Worm (Caenorhabditis elegans) whole organism, L4/young adult: ENCODE data around the gene C29F7.2.

Source experiments
- dao-5 ChIP-seq: sonication (generic microtip); optimal IDR thresholded peaks from 2 replicates; lab custom pipeline; 2016; ENCODE audit warnings: missing genotype, missing genetic modification characterization, moderate library complexity, missing compliant biosample characterization
- him-1 ChIP-seq: sonication (generic microtip); optimal IDR thresholded peaks from 2 replicates; lab custom pipeline; 2016; ENCODE audit warnings: missing genotype, missing genetic modification reagents, missing genetic modification characterization, missing compliant biosample characterization

DNA sequence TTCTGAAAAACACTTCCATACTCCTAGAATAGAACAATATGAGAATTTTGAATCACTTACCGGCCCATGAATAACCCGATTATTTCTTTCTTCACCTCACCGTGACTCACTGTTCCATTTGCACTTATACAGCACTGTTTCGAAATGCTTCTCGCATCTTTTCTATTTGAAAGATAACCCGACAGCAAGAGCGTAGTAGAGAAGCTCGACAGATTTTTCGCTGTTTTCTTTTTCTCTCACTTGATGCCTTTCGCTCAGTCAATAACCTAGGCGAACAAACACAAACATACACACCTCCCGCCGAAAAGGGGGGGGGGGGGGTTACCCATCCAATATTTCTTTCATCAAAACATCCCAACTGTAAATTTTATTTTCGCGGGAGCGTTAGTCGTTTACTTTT, 14.6 kb upstream of the C29F7.2 start:
- TF ChIP-seq him-1 (tag; lab: Kevin White, UChicago): no peak
- no peak for TF ChIP-seq dao-5 (tag; lab: Kevin White, UChicago)
